Fruit fly (Drosophila melanogaster): ENCODE data around the gene epsilonCOP.

Gene epsilonCOP

DNA sequence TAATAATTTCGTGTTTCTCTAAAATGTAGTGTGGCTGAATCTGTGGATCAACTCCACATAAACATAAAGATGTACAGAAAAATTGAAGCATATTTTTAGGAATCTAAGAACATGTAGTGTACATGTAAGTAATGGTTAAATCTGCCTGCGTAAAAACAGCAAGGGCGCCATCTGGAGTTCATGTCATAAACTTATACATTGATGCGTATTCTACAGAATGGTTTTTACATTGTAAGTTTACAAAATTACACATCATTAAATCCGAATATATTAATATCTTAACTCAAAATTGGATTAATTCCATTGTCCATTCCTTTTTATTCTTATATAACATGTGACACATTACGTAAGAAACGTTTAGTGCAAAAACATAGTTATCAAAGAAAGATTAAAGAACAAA is 38.1 kb downstream of the epsilonCOP start (continued):
- TF ChIP-seq wek (GFP tag; optimal IDR thresholded peaks at IDR 0.05) = no peak
- no peak for TF ChIP-seq Usf (GFP tag; optimal IDR thresholded peaks at IDR 0.05)
- TF ChIP-seq CG8359 (GFP tag; optimal IDR thresholded peaks at IDR 0.05; ENCODE audit: borderline replicate concordance) = no peak
- peak; percentile 7 for TF ChIP-seq Mad (GFP tag; optimal IDR thresholded peaks at IDR 0.05)
- peak; percentile 86 for TF ChIP-seq Med (GFP tag)
- TF ChIP-seq CG13296 (GFP tag; optimal IDR thresholded peaks at IDR 0.05) = no peak
- no peak for TF ChIP-seq Dip3 (GFP tag; optimal IDR thresholded peaks at IDR 0.05)
- no peak for TF ChIP-seq CG12769 (tag; optimal IDR thresholded peaks at IDR 0.05)
- no peak for TF ChIP-seq Bdp1 (GFP tag; optimal IDR thresholded peaks at IDR 0.05)
- no peak for TF ChIP-seq CG1647 (GFP tag; optimal IDR thresholded peaks at IDR 0.05)
- TF ChIP-seq odd (GFP tag; optimal IDR thresholded peaks at IDR 0.05) = no peak
- no peak for TF ChIP-seq CG6813 (GFP tag; optimal IDR thresholded peaks at IDR 0.05)
- peak; percentile 42 for TF ChIP-seq kay (GFP tag; optimal IDR thresholded peaks at IDR 0.05)
- TF ChIP-seq bsh (GFP tag; optimal IDR thresholded peaks at IDR 0.05) = no peak
- peak; percentile 11 for TF ChIP-seq CG15514 (GFP tag; optimal IDR thresholded peaks at IDR 0.05)
- TF ChIP-seq CkIIα-i1 (GFP tag; IDR thresholded peaks at IDR 0.05) = no peak
- no peak for TF ChIP-seq Sry-β (GFP tag; optimal IDR thresholded peaks at IDR 0.05)
- TF ChIP-seq pros (GFP tag; optimal IDR thresholded peaks at IDR 0.05) = no peak
- TF ChIP-seq CG4282 (GFP tag; optimal IDR thresholded peaks at IDR 0.05) = no peak
- TF ChIP-seq chn (GFP tag; optimal IDR thresholded peaks at IDR 0.05) = no peak
- TF ChIP-seq Atf3 (GFP tag; optimal IDR thresholded peaks at IDR 0.05) = no peak
- no peak for TF ChIP-seq Ptx1 (GFP tag; IDR thresholded peaks at IDR 0.05)
- peak in 1 of 3 experiments; percentile 22 for TF ChIP-seq Stat92E (GFP tag; optimal IDR thresholded peaks at IDR 0.05)
- peak; percentile 60; the same call in 1 of the 2 replicates for TF ChIP-seq bbx (GFP tag; IDR thresholded peaks at IDR 0.05; ENCODE audit: partially characterized antibody)
- no peak for TF ChIP-seq CG31388 (GFP tag; optimal IDR thresholded peaks at IDR 0.05)
- TF ChIP-seq row (GFP tag; IDR thresholded peaks at IDR 0.05) = no peak
- no peak for TF ChIP-seq CG7556 (GFP tag; optimal IDR thresholded peaks at IDR 0.05)
- no peak for TF ChIP-seq CG10565 (GFP tag; optimal IDR thresholded peaks at IDR 0.05)
- no peak for TF ChIP-seq fd102C (GFP tag; optimal IDR thresholded peaks at IDR 0.05)
- no peak for TF ChIP-seq lbe (GFP tag; optimal IDR thresholded peaks at IDR 0.05)
- peak; percentile 35 for TF ChIP-seq CG14710 (tag; optimal IDR thresholded peaks at IDR 0.05)
- TF ChIP-seq CG3726 (GFP tag; IDR thresholded peaks at IDR 0.05) = no peak
- no peak for TF ChIP-seq dm (GFP tag; optimal IDR thresholded peaks at IDR 0.05)
- TF ChIP-seq jigr1 (GFP tag; IDR thresholded peaks at IDR 0.05) = no peak
- peak; percentile 86 for TF ChIP-seq D19A (tag; optimal IDR thresholded peaks at IDR 0.05)
- TF ChIP-seq CG11456 (GFP tag; IDR thresholded peaks at IDR 0.05) = no peak
- TF ChIP-seq grau (tag; optimal IDR thresholded peaks at IDR 0.05) = peak; percentile 20
- TF ChIP-seq dpn (GFP tag; optimal IDR thresholded peaks at IDR 0.05) = peak in 1 of 2 experiments; percentile 7
- no peak for TF ChIP-seq H2.0 (GFP tag; IDR thresholded peaks at IDR 0.05)
- no peak for TF ChIP-seq CG14667 (GFP tag; IDR thresholded peaks at IDR 0.05)
- peak; percentile 85 for TF ChIP-seq Ets65A (GFP tag)
- peak; percentile 15 for TF ChIP-seq nmo (GFP tag; optimal IDR thresholded peaks at IDR 0.05)
- TF ChIP-seq dati (GFP tag; IDR thresholded peaks at IDR 0.05) = no peak
- TF ChIP-seq CG10366 (GFP tag; IDR thresholded peaks at IDR 0.05) = no peak
- peak; percentile 7 for TF ChIP-seq B-H2 (GFP tag; optimal IDR thresholded peaks at IDR 0.05)
- TF ChIP-seq org-1 (GFP tag; optimal IDR thresholded peaks at IDR 0.05) = no peak
- TF ChIP-seq pzg (GFP tag; optimal IDR thresholded peaks at IDR 0.05) = no peak
- no peak for TF ChIP-seq fd3F (GFP tag; optimal IDR thresholded peaks at IDR 0.05)
- peak; percentile 12 for TF ChIP-seq CG13894 (tag; optimal IDR thresholded peaks at IDR 0.05)
- TF ChIP-seq D19B (GFP tag; optimal IDR thresholded peaks at IDR 0.05) = no peak
- no peak for TF ChIP-seq onecut (GFP tag; IDR thresholded peaks at IDR 0.05)

All from whole organism, embryonic.